Worm (Caenorhabditis elegans) whole organism, late embryonic: ENCODE data around the gene snx-17.

Experiments used
- F13H6.1 ChIP-seq: sonication (generic microtip); optimal IDR thresholded peaks from 2 replicates; lab custom pipeline; 2016; ENCODE audit warnings: missing genetic modification characterization, missing compliant biosample characterization
- ama-1 ChIP-seq: fragments of 150-350 bp; optimal IDR thresholded peaks from 2 replicates; lab custom pipeline; 2014
- ceh-18 ChIP-seq: sonication (generic microtip); optimal IDR thresholded peaks from 2 replicates; lab custom pipeline; 2016; ENCODE audit warnings: missing genetic modification characterization, missing compliant biosample characterization
- ceh-19 ChIP-seq: fragments of 200-800 bp; sonication (Bioruptor generic); optimal IDR thresholded peaks from 2 replicates; lab custom pipeline; 2018; ENCODE audit warnings: mild to moderate bottlenecking, missing genetic modification characterization, missing compliant biosample characterization
- ceh-24 ChIP-seq: sonication (generic microtip); optimal IDR thresholded peaks from 2 replicates; lab custom pipeline; 2016; ENCODE audit warnings: mild to moderate bottlenecking, missing genetic modification characterization, missing compliant biosample characterization
- ceh-45 ChIP-seq: fragments of 200-800 bp; sonication (Bioruptor generic); IDR thresholded peaks from 2 replicates; pipeline ENCODE4 v1.3.6; 2022; ENCODE audit warnings: missing genetic modification reagents, missing genetic modification characterization, missing compliant biosample characterization
- ceh-6 ChIP-seq: fragments of 200-800 bp; sonication (Bioruptor generic); optimal IDR thresholded peaks from 2 replicates; lab custom pipeline; 2018; ENCODE audit warnings: mild to moderate bottlenecking, missing genetic modification characterization, missing compliant biosample characterization
- che-1 ChIP-seq: sonication (generic microtip); optimal IDR thresholded peaks from 2 replicates; lab custom pipeline; 2016; ENCODE audit warnings: mild to moderate bottlenecking, missing genetic modification characterization, missing compliant biosample characterization
- dmd-4 ChIP-seq: sonication (generic microtip); optimal IDR thresholded peaks from 2 replicates; lab custom pipeline; 2016; ENCODE audit warnings: borderline replicate concordance, missing genetic modification characterization, missing compliant biosample characterization
- fkh-6 ChIP-seq: sonication (generic microtip); optimal IDR thresholded peaks from 2 replicates; lab custom pipeline; 2016; ENCODE audit warnings: missing genetic modification characterization, missing compliant biosample characterization
- gmeb-2 ChIP-seq: sonication (generic microtip); optimal IDR thresholded peaks from 2 replicates; lab custom pipeline; 2016; ENCODE audit warnings: missing genetic modification characterization, inconsistent platforms, missing compliant biosample characterization
- hlh-13 ChIP-seq: fragments of 200-800 bp; sonication (Bioruptor generic); optimal IDR thresholded peaks from 2 replicates; lab custom pipeline; 2018; ENCODE audit warnings: mild to moderate bottlenecking, missing genetic modification characterization, missing compliant biosample characterization
- hlh-15 ChIP-seq: sonication (generic microtip); optimal IDR thresholded peaks from 2 replicates; lab custom pipeline; 2016; ENCODE audit warnings: missing genetic modification characterization, missing compliant biosample characterization
- mec-3 ChIP-seq: sonication (generic microtip); optimal IDR thresholded peaks from 2 replicates; lab custom pipeline; 2016; ENCODE audit warnings: borderline replicate concordance, missing genetic modification characterization, missing compliant biosample characterization
- pag-3 ChIP-seq: sonication (generic microtip); optimal IDR thresholded peaks from 2 replicates; lab custom pipeline; 2016; ENCODE audit warnings: missing compliant biosample characterization, missing genetic modification characterization, borderline replicate concordance
- pax-1 ChIP-seq: fragments of 150-350 bp; optimal IDR thresholded peaks from 2 replicates; lab custom pipeline; 2014; ENCODE audit warnings: missing biosample characterization, missing genetic modification characterization
- pha-2 ChIP-seq: sonication (generic microtip); optimal IDR thresholded peaks from 2 replicates; lab custom pipeline; 2017; ENCODE audit warnings: mild to moderate bottlenecking, missing genetic modification characterization, missing compliant biosample characterization
- pros-1 ChIP-seq: fragments of 150-350 bp; optimal IDR thresholded peaks from 2 replicates; lab custom pipeline; 2014; ENCODE audit warnings: missing biosample characterization, missing genetic modification reagents, missing genetic modification characterization
- sdc-2 ChIP-seq: sonication (generic microtip); optimal IDR thresholded peaks from 2 replicates; lab custom pipeline; 2016; ENCODE audit warnings: missing genotype, missing genetic modification characterization, missing compliant biosample characterization
- syd-9 ChIP-seq: sonication (generic microtip); optimal IDR thresholded peaks from 2 replicates; lab custom pipeline; 2016; ENCODE audit warnings: mild to moderate bottlenecking, missing genetic modification characterization, moderate library complexity, missing compliant biosample characterization
- tbx-2 ChIP-seq: sonication (generic microtip); optimal IDR thresholded peaks from 2 replicates; lab custom pipeline; 2016; ENCODE audit warnings: missing genetic modification characterization, missing compliant biosample characterization
- ttx-3 ChIP-seq: sonication (generic microtip); optimal IDR thresholded peaks from 2 replicates; lab custom pipeline; 2016; ENCODE audit warnings: missing genetic modification reagents, missing genetic modification characterization, missing compliant biosample characterization
- zip-5 ChIP-seq: sonication (generic microtip); optimal IDR thresholded peaks from 2 replicates; lab custom pipeline; 2016; ENCODE audit warnings: missing genetic modification characterization, missing compliant biosample characterization

The snx-17 gene

ce11 chrX:13077872-13078271 is 44.2 kb downstream of the snx-17 start, which contains the start of gene K03A11.4:
Gene K03A11.4, plus strand, starts transcription at chrX:13078172.
- TF ChIP-seq che-1 (tag; lab: Kevin White, UChicago) (no peak), F13H6.1 (no peak), ceh-45 (no peak), ceh-24 (no peak), fkh-6 (tag; lab: Kevin White, UChicago) (no peak), hlh-15 (tag; lab: Kevin White, UChicago) (no peak), syd-9 (tag; lab: Kevin White, UChicago) (no peak)

ce11 chrX:13074373-13074772 is 47.7 kb downstream of the snx-17 start, which contains the start of gene ceh-28:
Gene ceh-28, plus strand, starts transcription at chrX:13074673.
- TF ChIP-seq ceh-6 (GFP tag; lab: Kevin White, UChicago) (no peak), pag-3 (no peak), pha-2 (tag; lab: Kevin White, UChicago) (no peak), gmeb-2 (tag; lab: Kevin White, UChicago) (no peak), ttx-3 (tag; lab: Kevin White, UChicago) (no peak), hlh-15 (tag; lab: Kevin White, UChicago) (no peak), tbx-2 (tag; lab: Kevin White, UChicago) (no peak), pax-1 (no peak), ceh-19 (GFP tag; lab: Kevin White, UChicago) (no peak), sdc-2 (tag; lab: Kevin White, UChicago) (no peak), pros-1 (tag; lab: Kevin White, UChicago) (no peak), hlh-13 (GFP tag; lab: Kevin White, UChicago) (no peak)

ce11 chrX:13071120-13071519 is 51.0 kb downstream of the snx-17 start, which contains the start of gene cpx-2:
Gene cpx-2, minus strand, starts transcription at chrX:13071220.
- TF ChIP-seq ama-1 (lab: Kevin White, UChicago) (no peak), mec-3 (no peak), ceh-24 (no peak), dmd-4 (tag; lab: Kevin White, UChicago) (no peak), hlh-13 (GFP tag; lab: Kevin White, UChicago) (no peak), ceh-18 (no peak), zip-5 (no peak), tbx-2 (tag; lab: Kevin White, UChicago) (no peak)
- TF ChIP-seq, all 69 proteins: peak for 0
